Comparison of ENCODE assay signal across 5 worm cellular contexts in genomic region chrX:5475164-5475576, ce11.
TF ChIP-seq lines count a peak whose summit lies in the region.

No protein-coding gene starts in this region.

TF ChIP-seq in whole organism, L1 larva, 84 proteins besides CTCF, POLR2A, EP300 and RAD21 (continues in another document):
- TF ChIP-seq fkh-8 (tag; optimal IDR thresholded peaks at IDR 0.05; lab: Kevin White, UChicago) = peak; percentile 59
- peak; percentile 60 for TF ChIP-seq jun-1 (tag; optimal IDR thresholded peaks at IDR 0.05; lab: Kevin White, UChicago)
- peak; percentile 82 for TF ChIP-seq unc-130 (tag; optimal IDR thresholded peaks at IDR 0.05; lab: Kevin White, UChicago)
- peak in 5 of 6 experiments; percentile 18 to 67 (median 52) for TF ChIP-seq elt-3 (tag; optimal IDR thresholded peaks at IDR 0.05; lab: Kevin White, UChicago)
- no peak for TF ChIP-seq zip-4 (GFP tag; optimal IDR thresholded peaks at IDR 0.05; lab: Kevin White, UChicago)
- TF ChIP-seq efl-1 (optimal IDR thresholded peaks at IDR 0.05; lab: Kevin White, UChicago) = peak; percentile 8 to 34
- TF ChIP-seq efl-1 (GFP tag; optimal IDR thresholded peaks at IDR 0.05 in 1 of 2; lab: Kevin White, UChicago) = no peak
- TF ChIP-seq mdl-1 (tag; optimal IDR thresholded peaks at IDR 0.05; lab: Kevin White, UChicago) = peak in 1 of 2 experiments; percentile 82
- peak; percentile 79 for TF ChIP-seq blmp-1 (tag; optimal IDR thresholded peaks at IDR 0.05; lab: Kevin White, UChicago)
- TF ChIP-seq efl-3 (GFP tag; optimal IDR thresholded peaks at IDR 0.05; lab: Kevin White, UChicago) = no peak
- TF ChIP-seq nhr-90 (tag; optimal IDR thresholded peaks at IDR 0.05; lab: Kevin White, UChicago; ENCODE audit: poor library complexity) = peak; percentile 64
- peak; percentile 81 for TF ChIP-seq nhr-71 (tag; optimal IDR thresholded peaks at IDR 0.05; lab: Kevin White, UChicago)
- TF ChIP-seq snu-23 (GFP tag; optimal IDR thresholded peaks at IDR 0.05; lab: Kevin White, UChicago) = peak; percentile 87
- TF ChIP-seq dpl-1 (GFP tag; optimal IDR thresholded peaks at IDR 0.05; lab: Kevin White, UChicago) = peak in 1 of 3 experiments; percentile 15
- TF ChIP-seq alr-1 (tag; optimal IDR thresholded peaks at IDR 0.05; lab: Kevin White, UChicago; ENCODE audit: borderline replicate concordance) = no peak
- TF ChIP-seq lin-14 (GFP tag; optimal IDR thresholded peaks at IDR 0.05; lab: Kevin White, UChicago) = peak; percentile 95
- peak; percentile 65 for TF ChIP-seq nhr-19 (GFP tag; conservative IDR thresholded peaks at IDR 0.05; lab: Robert Waterston, UW)

TF ChIP-seq in whole organism, L3 larva, 47 proteins besides CTCF, POLR2A, EP300 and RAD21 (continues in another document):
- TF ChIP-seq elt-3 (tag; optimal IDR thresholded peaks at IDR 0.05; lab: Kevin White, UChicago) (peak in 1 of 3 experiments; percentile 63), nfya-1 (tag; optimal IDR thresholded peaks at IDR 0.05; lab: Kevin White, UChicago; ENCODE audit: insufficient read depth) (peak; percentile 67), elt-2 (tag; optimal IDR thresholded peaks at IDR 0.05; lab: Kevin White, UChicago) (peak; percentile 67), fkh-2 (tag; optimal IDR thresholded peaks at IDR 0.05; lab: Kevin White, UChicago) (no peak), fos-1 (tag; optimal IDR thresholded peaks at IDR 0.05; lab: Kevin White, UChicago) (no peak), lin-39 (tag; optimal IDR thresholded peaks at IDR 0.05; lab: Kevin White, UChicago) (peak; percentile 55), mml-1 (tag; optimal IDR thresholded peaks at IDR 0.05; lab: Kevin White, UChicago) (no peak), nhr-28 (tag; optimal IDR thresholded peaks at IDR 0.05; lab: Kevin White, UChicago) (no peak), nhr-76 (tag; optimal IDR thresholded peaks at IDR 0.05; lab: Kevin White, UChicago) (no peak), nhr-237 (tag; optimal IDR thresholded peaks at IDR 0.05; lab: Kevin White, UChicago) (no peak), ceh-28 (tag; optimal IDR thresholded peaks at IDR 0.05; lab: Kevin White, UChicago) (peak; percentile 65), snpc-4 (tag; optimal IDR thresholded peaks at IDR 0.05; lab: Kevin White, UChicago) (no peak), pha-4 (tag; optimal IDR thresholded peaks at IDR 0.05; lab: Kevin White, UChicago) (peak; percentile 82), egl-5 (tag; optimal IDR thresholded peaks at IDR 0.05; lab: Kevin White, UChicago) (no peak), eor-1 (tag; optimal IDR thresholded peaks at IDR 0.05; lab: Kevin White, UChicago) (no peak), mdl-1 (tag; optimal IDR thresholded peaks at IDR 0.05; lab: Kevin White, UChicago) (no peak), elt-1 (tag; optimal IDR thresholded peaks at IDR 0.05; lab: Kevin White, UChicago) (peak; percentile 9), nhr-23 (tag; optimal IDR thresholded peaks at IDR 0.05; lab: Kevin White, UChicago) (peak; percentile 74), ceh-82 (tag; optimal IDR thresholded peaks at IDR 0.05; lab: Kevin White, UChicago) (no peak), nhr-12 (tag; optimal IDR thresholded peaks at IDR 0.05; lab: Kevin White, UChicago) (no peak)

TF ChIP-seq in whole organism, early embryonic, 17 proteins besides CTCF, POLR2A, EP300 and RAD21:
- TF ChIP-seq tbx-11 (GFP tag; IDR thresholded peaks at IDR 0.05; lab: Robert Waterston, UW) (0 out of 2 replicates have a peak, but pooled peaks have one; percentile 29), scrt-1 (GFP tag; IDR thresholded peaks at IDR 0.05; lab: Robert Waterston, UW) (no peak), F13C5.2 (tag; optimal IDR thresholded peaks at IDR 0.05; lab: Kevin White, UChicago) (peak; percentile 60), hnd-1 (tag; optimal IDR thresholded peaks at IDR 0.05; lab: Kevin White, UChicago) (no peak), hmg-4 (GFP tag; optimal IDR thresholded peaks at IDR 0.05; lab: Kevin White, UChicago) (peak; percentile 92), hmbx-1 (tag; optimal IDR thresholded peaks at IDR 0.05; lab: Kevin White, UChicago) (no peak), sea-1 (GFP tag; conservative IDR thresholded peaks at IDR 0.05; lab: Robert Waterston, UW) (peak; percentile 37; the same call in 1 of the 2 replicates), tbx-37 (GFP tag; conservative IDR thresholded peaks at IDR 0.05; lab: Robert Waterston, UW) (no peak; the same call in 1 of the 2 replicates), flt-1 (GFP tag; IDR thresholded peaks at IDR 0.05; lab: Robert Waterston, UW) (0 out of 2 replicates have a peak, but pooled peaks have one; percentile 7), aly-1 (tag; optimal IDR thresholded peaks at IDR 0.05; lab: Kevin White, UChicago) (no peak), ets-7 (tag; optimal IDR thresholded peaks at IDR 0.05; lab: Kevin White, UChicago) (no peak), B0310.2 (tag; optimal IDR thresholded peaks at IDR 0.05; lab: Kevin White, UChicago) (peak; percentile 65), ceh-36 (tag; optimal IDR thresholded peaks at IDR 0.05; lab: Kevin White, UChicago) (no peak), ceh-13 (GFP tag; optimal IDR thresholded peaks at IDR 0.05; lab: Kevin White, UChicago) (no peak), tra-4 (tag; optimal IDR thresholded peaks at IDR 0.05; lab: Kevin White, UChicago) (no peak), pes-1 (GFP tag; IDR thresholded peaks at IDR 0.05; lab: Robert Waterston, UW) (no peak), ama-1 (optimal IDR thresholded peaks at IDR 0.05; lab: Kevin White, UChicago) (no peak)

TF ChIP-seq in whole organism, midembryonic, 9 proteins besides CTCF, POLR2A, EP300 and RAD21:
- TF ChIP-seq tab-1 (GFP tag; IDR thresholded peaks at IDR 0.05; lab: Robert Waterston, UW) (peak; percentile 70), ref-1 (GFP tag; conservative IDR thresholded peaks at IDR 0.05; lab: Robert Waterston, UW) (no peak), flt-1 (GFP tag; IDR thresholded peaks at IDR 0.05; lab: Robert Waterston, UW) (peak; percentile 77), cog-1 (tag; optimal IDR thresholded peaks at IDR 0.05; lab: Kevin White, UChicago) (peak; percentile 81), ztf-29 (GFP tag; IDR thresholded peaks at IDR 0.05; lab: Robert Waterston, UW) (no peak), T22C8.4 (GFP tag; IDR thresholded peaks at IDR 0.05; lab: Robert Waterston, UW) (no peak), ztf-23 (GFP tag; IDR thresholded peaks at IDR 0.05; lab: Robert Waterston, UW) (0 out of 2 replicates have a peak, but pooled peaks have one; percentile 52)
TF ChIP-seq in whole organism, midembryonic: peak in this region for 4.

TF ChIP-seq in whole organism, young adult, 124 proteins besides CTCF, POLR2A, EP300 and RAD21 (continues in another document):
- TF ChIP-seq unc-62 (GFP tag; optimal IDR thresholded peaks at IDR 0.05; lab: Kevin White, UChicago) (peak; percentile 17), ztf-22 (GFP tag; optimal IDR thresholded peaks at IDR 0.05; lab: Kevin White, UChicago) (no peak), mel-28 (tag; optimal IDR thresholded peaks at IDR 0.05; lab: Kevin White, UChicago; ENCODE audit: borderline replicate concordance) (no peak), tbp1 (GFP tag; optimal IDR thresholded peaks at IDR 0.05; lab: Kevin White, UChicago) (peak; percentile 14), madf-10 (tag; optimal IDR thresholded peaks at IDR 0.05; lab: Kevin White, UChicago) (peak; percentile 11), athp-1 (tag; optimal IDR thresholded peaks at IDR 0.05; lab: Kevin White, UChicago) (no peak), hsf-1 (GFP tag; IDR thresholded peaks at IDR 0.05; lab: Robert Waterston, UW) (no peak), cebp-1 (GFP tag; IDR thresholded peaks at IDR 0.05; lab: Robert Waterston, UW) (no peak), cebp-1 (tag; optimal IDR thresholded peaks at IDR 0.05; lab: Kevin White, UChicago) (peak; percentile 56), gei-17 (GFP tag; optimal IDR thresholded peaks at IDR 0.05; lab: Kevin White, UChicago) (peak; percentile 30), ekl-4 (GFP tag; IDR thresholded peaks at IDR 0.05; lab: Robert Waterston, UW) (peak; percentile 61; the same call in 1 of the 2 replicates), egrh-3 (GFP tag; IDR thresholded peaks at IDR 0.05; lab: Robert Waterston, UW) (no peak; the same call in 1 of the 2 replicates), hrde-1 (tag; optimal IDR thresholded peaks at IDR 0.05; lab: Kevin White, UChicago; ENCODE audit: borderline replicate concordance) (no peak), him-1 (tag; optimal IDR thresholded peaks at IDR 0.05; lab: Kevin White, UChicago) (no peak), lin-54 (GFP tag; optimal IDR thresholded peaks at IDR 0.05; lab: Kevin White, UChicago) (no peak), zfh-2 (GFP tag; conservative IDR thresholded peaks at IDR 0.05; lab: Robert Waterston, UW) (peak; percentile 88), attf-5 (GFP tag; optimal IDR thresholded peaks at IDR 0.05; lab: Kevin White, UChicago) (no peak), die-1 (tag; optimal IDR thresholded peaks at IDR 0.05; lab: Kevin White, UChicago) (peak; percentile 4), C17E4.6 (GFP tag; IDR thresholded peaks at IDR 0.05; lab: Robert Waterston, UW) (no peak), repo-1 (tag; optimal IDR thresholded peaks at IDR 0.05; lab: Kevin White, UChicago) (peak; percentile 18), F49E8.2 (tag; optimal IDR thresholded peaks at IDR 0.05; lab: Kevin White, UChicago; ENCODE audit: insufficient read depth) (no peak), dox-1 (GFP tag; IDR thresholded peaks at IDR 0.05; lab: Robert Waterston, UW) (peak; percentile 72; the same call in 1 of the 2 replicates), ztf-3 (GFP tag; optimal IDR thresholded peaks at IDR 0.05; lab: Kevin White, UChicago) (no peak), attf-6 (GFP tag; IDR thresholded peaks at IDR 0.05; lab: Robert Waterston, UW) (no peak), efl-1 (GFP tag; optimal IDR thresholded peaks at IDR 0.05; lab: Kevin White, UChicago) (no peak), lir-1 (GFP tag; conservative IDR thresholded peaks at IDR 0.05; lab: Robert Waterston, UW) (no peak), attf-3 (GFP tag; conservative IDR thresholded peaks at IDR 0.05; lab: Robert Waterston, UW) (no peak), K12H6.12 (tag; optimal IDR thresholded peaks at IDR 0.05; lab: Kevin White, UChicago) (peak; percentile 21), hmg-20 (GFP tag; IDR thresholded peaks at IDR 0.05; lab: Robert Waterston, UW) (0 out of 2 replicates have a peak, but pooled peaks have one; percentile 26), nfyb-1 (GFP tag; IDR thresholded peaks at IDR 0.05; lab: Robert Waterston, UW) (0 out of 2 replicates have a peak, but pooled peaks have one; percentile 48), atf-7 (tag; optimal IDR thresholded peaks at IDR 0.05; lab: Kevin White, UChicago) (peak; percentile 34), Y53F4B.3 (GFP tag; IDR thresholded peaks at IDR 0.05; lab: Robert Waterston, UW) (no peak), nhr-80 (tag; optimal IDR thresholded peaks at IDR 0.05; lab: Kevin White, UChicago) (peak; percentile 92), lin-40 (tag; optimal IDR thresholded peaks at IDR 0.05; lab: Kevin White, UChicago) (peak; percentile 29), F57C9.4 (tag; optimal IDR thresholded peaks at IDR 0.05; lab: Kevin White, UChicago) (no peak), pbrm-1 (GFP tag; IDR thresholded peaks at IDR 0.05; lab: Robert Waterston, UW) (0 out of 2 replicates have a peak, but pooled peaks have one; percentile 24)

Comparison
In these comparisons a context has a peak if more than half of its experiments do, and no peak if none do; other contexts are left out.
1. Of the 8 proteins assayed by ChIP-seq in both whole organism, young adult and whole organism, L1 larva: peak only in whole organism, young adult: unc-62; only in whole organism, L1 larva: lin-35, nhr-90 and unc-130; in both: none; in neither: 1; mixed calls (peak in some experiments, not most) for 3.